Worm (Caenorhabditis elegans) whole organism, L1 larva: ENCODE data around the gene syx-6.

ENCODE experiments used
- C16A3.4 ChIP-seq: fragments of 150-350 bp; optimal IDR thresholded peaks from 2 replicates; lab custom pipeline; 2014; ENCODE audit warnings: missing biosample characterization, missing genetic modification characterization
- F16B12.6 ChIP-seq: fragments of 150-350 bp; optimal IDR thresholded peaks from 2 replicates; lab custom pipeline; 2014; ENCODE audit warnings: missing biosample characterization, missing genetic modification characterization
- Y116A8C.19 ChIP-seq: sonication (generic microtip); optimal IDR thresholded peaks from 2 replicates; lab custom pipeline; 2016; ENCODE audit warnings: missing compliant biosample characterization, missing genetic modification characterization, borderline replicate concordance
- aha-1 ChIP-seq: fragments of 150-350 bp; optimal IDR thresholded peaks from 2 replicates; lab custom pipeline; 2014; ENCODE audit warnings: missing biosample characterization, missing genetic modification characterization
- aly-2 ChIP-seq: fragments of 150-350 bp; optimal IDR thresholded peaks from 2 replicates; lab custom pipeline; 2014; ENCODE audit warnings: missing biosample characterization, missing genetic modification characterization
- blmp-1 ChIP-seq: fragments of 150-350 bp; optimal IDR thresholded peaks from 2 replicates; lab custom pipeline; 2014; ENCODE audit warnings: missing biosample characterization, missing genetic modification characterization
- ceh-8 ChIP-seq: fragments of 200-800 bp; sonication (Bioruptor generic); optimal IDR thresholded peaks from 2 replicates; lab custom pipeline; 2018; ENCODE audit warnings: mild to moderate bottlenecking, missing genetic modification characterization, moderate library complexity, missing compliant biosample characterization
- ceh-82 ChIP-seq, 3 experiments: fragments of 150-350 bp in 1 of 3; sonication (generic microtip) in 2 of 3; optimal IDR thresholded peaks; 2 replicates each; lab custom pipeline; 2014 to 2017; ENCODE audit warnings: missing biosample characterization in 3 of 3, missing genetic modification characterization in 3 of 3
- ceh-88 ChIP-seq: fragments of 200-800 bp; sonication (Bioruptor generic); IDR thresholded peaks from 2 replicates; pipeline ENCODE4 v1.3.6; 2022; ENCODE audit warnings: missing genetic modification characterization, missing compliant biosample characterization
- ces-1 ChIP-seq: fragments of 150-350 bp; optimal IDR thresholded peaks from 2 replicates; lab custom pipeline; 2014; ENCODE audit warnings: missing biosample characterization, missing genetic modification reagents, missing genetic modification characterization
- efl-1 ChIP-seq, 4 experiments: fragments of 150-350 bp; optimal IDR thresholded peaks in 3 of 4; peaks in 1 of 4; 1 replicate in 1 of 4; 2 replicates in 3 of 4; lab custom pipeline; 2014; ENCODE audit warnings: missing biosample characterization in 2 of 4, missing genetic modification characterization in 2 of 4, missing genetic modification reagents in 2 of 4
- efl-3 ChIP-seq: fragments of 200-800 bp; sonication (Bioruptor generic); optimal IDR thresholded peaks from 2 replicates; lab custom pipeline; 2018; ENCODE audit warnings: mild to moderate bottlenecking, missing genetic modification characterization, missing compliant biosample characterization
- egl-13 ChIP-seq: sonication (generic microtip); optimal IDR thresholded peaks from 2 replicates; lab custom pipeline; 2016; ENCODE audit warnings: missing genotype, missing genetic modification reagents, missing genetic modification characterization, missing compliant biosample characterization
- egl-27 ChIP-seq, 2 experiments: fragments of 150-350 bp in 1 of 2; sonication (generic microtip); optimal IDR thresholded peaks; 3 replicates each; lab custom pipeline; 2017 to 2018; ENCODE audit warnings: missing biosample characterization in 2 of 2, missing genetic modification characterization in 2 of 2, missing genetic modification reagents in 2 of 2
- fkh-10 ChIP-seq: sonication (generic microtip); optimal IDR thresholded peaks from 2 replicates; lab custom pipeline; 2017; ENCODE audit warnings: missing biosample characterization, missing genetic modification reagents, missing genetic modification characterization
- fkh-8 ChIP-seq: sonication (generic microtip); optimal IDR thresholded peaks from 2 replicates; lab custom pipeline; 2016; ENCODE audit warnings: mild to moderate bottlenecking, missing genetic modification characterization, missing compliant biosample characterization
- hlh-17 ChIP-seq: fragments of 200-800 bp; sonication (Bioruptor generic); optimal IDR thresholded peaks from 2 replicates; lab custom pipeline; 2018; ENCODE audit warnings: missing genetic modification characterization, mild to moderate bottlenecking, missing compliant biosample characterization, moderate library complexity, borderline replicate concordance
- irx-1 ChIP-seq: sonication (generic microtip); optimal IDR thresholded peaks from 2 replicates; lab custom pipeline; 2016; ENCODE audit warnings: missing genetic modification characterization, missing compliant biosample characterization
- isw-1 ChIP-seq: fragments of 200-800 bp; sonication (Bioruptor generic); IDR thresholded peaks from 2 replicates; pipeline ENCODE4 v1.3.6; 2022; ENCODE audit warnings: missing genetic modification characterization, missing compliant biosample characterization
- jun-1 ChIP-seq: fragments of 150-350 bp; optimal IDR thresholded peaks from 2 replicates; lab custom pipeline; 2014; ENCODE audit warnings: missing biosample characterization, missing genetic modification reagents, missing genetic modification characterization
- lin-14 ChIP-seq: fragments of 200-800 bp; sonication (Bioruptor generic); optimal IDR thresholded peaks from 2 replicates; lab custom pipeline; 2018; ENCODE audit warnings: mild to moderate bottlenecking, missing genetic modification characterization, moderate library complexity, missing compliant biosample characterization
- lin-39 ChIP-seq: fragments of 150-350 bp; optimal IDR thresholded peaks from 2 replicates; lab custom pipeline; 2014; ENCODE audit warnings: missing biosample characterization, missing genetic modification reagents, missing genetic modification characterization
- mef-2 ChIP-seq: fragments of 150-350 bp; optimal IDR thresholded peaks from 2 replicates; lab custom pipeline; 2014; ENCODE audit warnings: missing biosample characterization, missing genetic modification characterization
- nhr-19 ChIP-seq: fragments of 200-800 bp; sonication (Bioruptor generic); conservative IDR thresholded peaks from 2 replicates; pipeline ENCODE4 v1.3.6; 2022; ENCODE audit warnings: missing genetic modification characterization, missing compliant biosample characterization
- nhr-20 ChIP-seq: sonication (generic microtip); optimal IDR thresholded peaks from 2 replicates; lab custom pipeline; 2016; ENCODE audit warnings: mild to moderate bottlenecking, missing genetic modification characterization, missing compliant biosample characterization
- nhr-237 ChIP-seq: fragments of 150-350 bp; optimal IDR thresholded peaks from 2 replicates; lab custom pipeline; 2014; ENCODE audit warnings: missing biosample characterization, missing genetic modification characterization
- nhr-28 ChIP-seq: fragments of 150-350 bp; optimal IDR thresholded peaks from 2 replicates; lab custom pipeline; 2014; ENCODE audit warnings: missing biosample characterization, missing genetic modification characterization
- nhr-47 ChIP-seq: sonication (generic microtip); optimal IDR thresholded peaks from 2 replicates; lab custom pipeline; 2016; ENCODE audit warnings: mild to moderate bottlenecking, missing genetic modification characterization, moderate library complexity, missing compliant biosample characterization
- nhr-71 ChIP-seq: sonication (generic microtip); optimal IDR thresholded peaks from 2 replicates; lab custom pipeline; 2016; ENCODE audit warnings: mild to moderate bottlenecking, missing genetic modification characterization, moderate library complexity, missing compliant biosample characterization
- nhr-76 ChIP-seq: sonication (generic microtip); optimal IDR thresholded peaks from 2 replicates; lab custom pipeline; 2017; ENCODE audit warnings: missing biosample characterization, missing genetic modification characterization
- nhr-84 ChIP-seq: sonication (generic microtip); optimal IDR thresholded peaks from 2 replicates; lab custom pipeline; 2017; ENCODE audit warnings: missing biosample characterization, missing genetic modification characterization
- nhr-85 ChIP-seq: sonication (generic microtip); peaks from one replicate; lab custom pipeline; 2016; ENCODE audit warnings: missing genetic modification characterization, inconsistent platforms, missing compliant biosample characterization
- pax-3 ChIP-seq: fragments of 200-800 bp; sonication (Bioruptor generic); optimal IDR thresholded peaks from 2 replicates; lab custom pipeline; 2018; ENCODE audit warnings: mild to moderate bottlenecking, missing genetic modification characterization, moderate library complexity, missing compliant biosample characterization
- pqm-1 ChIP-seq: sonication (generic microtip); optimal IDR thresholded peaks from 3 replicates; lab custom pipeline; 2017; ENCODE audit warnings: missing biosample characterization, missing genetic modification characterization
- skn-1 ChIP-seq: fragments of 150-350 bp; optimal IDR thresholded peaks from 2 replicates; lab custom pipeline; 2014; ENCODE audit warnings: missing biosample characterization, missing genetic modification characterization
- snpc-4 ChIP-seq: fragments of 150-350 bp; optimal IDR thresholded peaks from 2 replicates; lab custom pipeline; 2014; ENCODE audit warnings: missing biosample characterization, missing genetic modification characterization
- snu-23 ChIP-seq: sonication (generic microtip); optimal IDR thresholded peaks from 2 replicates; lab custom pipeline; 2016; ENCODE audit warnings: missing genetic modification characterization, missing compliant biosample characterization
- sox-4 ChIP-seq: sonication (generic microtip); optimal IDR thresholded peaks from 2 replicates; lab custom pipeline; 2016; ENCODE audit warnings: missing genetic modification characterization, missing compliant biosample characterization
- swsn-7 ChIP-seq: sonication (generic microtip); optimal IDR thresholded peaks from 2 replicates; lab custom pipeline; 2016; ENCODE audit warnings: missing genetic modification characterization, missing compliant biosample characterization
- tbx-2 ChIP-seq: sonication (generic microtip); optimal IDR thresholded peaks from 2 replicates; lab custom pipeline; 2016; ENCODE audit warnings: missing genetic modification characterization, missing compliant biosample characterization
- unc-30 ChIP-seq: sonication (generic microtip); optimal IDR thresholded peaks from 2 replicates; lab custom pipeline; 2017; ENCODE audit warnings: missing biosample characterization, missing genetic modification characterization
- unc-62 ChIP-seq: fragments of 150-350 bp; optimal IDR thresholded peaks from 2 replicates; lab custom pipeline; 2014; ENCODE audit warnings: missing biosample characterization, missing genetic modification reagents, missing genetic modification characterization
- vab-15 ChIP-seq: sonication (generic microtip); optimal IDR thresholded peaks from 2 replicates; lab custom pipeline; 2017; ENCODE audit warnings: missing genotype, mild to moderate bottlenecking, missing genetic modification characterization, missing compliant biosample characterization
- xbp-1 ChIP-seq: sonication (generic microtip); optimal IDR thresholded peaks from 2 replicates; lab custom pipeline; 2016; ENCODE audit warnings: missing genetic modification characterization, missing compliant biosample characterization
- ztf-11 ChIP-seq, 2 experiments: sonication (generic microtip); optimal IDR thresholded peaks; 2 replicates each; lab custom pipeline; 2016 to 2017; ENCODE audit warnings: missing genetic modification characterization in 2 of 2, missing biosample characterization in 1 of 2, missing compliant biosample characterization in 1 of 2

Gene syx-6

ce11 chrX:3117204-3117603 lies 47.1 kb upstream of the syx-6 start (continued):
- TF ChIP-seq unc-62 (GFP tag; lab: Kevin White, UChicago) (no peak), unc-30 (tag; lab: Kevin White, UChicago) (no peak), sox-4 (tag; lab: Kevin White, UChicago) (no peak), aha-1 (tag; lab: Kevin White, UChicago) (no peak), nhr-20 (tag; lab: Kevin White, UChicago) (peak; percentile 40), nhr-28 (no peak)
- TF ChIP-seq, all 84 proteins: peak for 13

- no peak for TF ChIP-seq efl-1 (optimal IDR thresholded peaks at IDR 0.05; lab: Kevin White, UChicago)
- TF ChIP-seq efl-1 (GFP tag; optimal IDR thresholded peaks at IDR 0.05 in 1 of 2; lab: Kevin White, UChicago) = peak in 1 of 2 experiments; percentile 76
- TF ChIP-seq nhr-76 = no peak
- TF ChIP-seq mef-2 (tag; lab: Kevin White, UChicago) = no peak
- no peak for TF ChIP-seq nhr-85 (tag; lab: Kevin White, UChicago)
- TF ChIP-seq, all 84 proteins: peak for 1
Observed at ce11 chrX:3118596-3119287, 45.6 kb upstream of the syx-6 start.

- TF ChIP-seq efl-3 (no peak), lin-39 (tag; lab: Kevin White, UChicago) (no peak), fkh-10 (no peak), xbp-1 (no peak), snpc-4 (no peak), ceh-8 (GFP tag; lab: Kevin White, UChicago) (no peak), jun-1 (tag; lab: Kevin White, UChicago) (no peak), fkh-8 (no peak), nhr-237 (tag; lab: Kevin White, UChicago) (no peak), pax-3 (tag; lab: Kevin White, UChicago) (no peak), pqm-1 (tag; lab: Kevin White, UChicago) (no peak), ztf-11 (tag; optimal IDR thresholded peaks at IDR 0.05; lab: Kevin White, UChicago) (no peak), Y116A8C.19 (tag; lab: Kevin White, UChicago) (no peak), hlh-17 (GFP tag; lab: Kevin White, UChicago) (no peak)
Observed at ce11 chrX:3119606-3120005, 44.7 kb upstream of the syx-6 start.

- no peak for TF ChIP-seq aly-2 (tag; lab: Kevin White, UChicago)
- no peak for TF ChIP-seq nhr-85 (tag; lab: Kevin White, UChicago)
- TF ChIP-seq egl-27 (tag; optimal IDR thresholded peaks at IDR 0.05; lab: Kevin White, UChicago) = no peak
- no peak for TF ChIP-seq vab-15 (tag; lab: Kevin White, UChicago)
- peak; percentile 13 for TF ChIP-seq snu-23 (GFP tag; lab: Kevin White, UChicago)
- peak; percentile 42 for TF ChIP-seq nhr-71 (tag; lab: Kevin White, UChicago)
- TF ChIP-seq ces-1 = peak; percentile 40
- peak in 2 of 3 experiments; percentile 1 to 52 for TF ChIP-seq ceh-82 (tag; optimal IDR thresholded peaks at IDR 0.05; lab: Kevin White, UChicago)
- no peak for TF ChIP-seq jun-1 (tag; lab: Kevin White, UChicago)
- peak; percentile 20 for TF ChIP-seq swsn-7
- no peak for TF ChIP-seq xbp-1
- peak; percentile 30 for TF ChIP-seq fkh-10
- no peak for TF ChIP-seq ceh-88 (GFP tag; lab: Robert Waterston, UW)
- TF ChIP-seq egl-13 (tag; lab: Kevin White, UChicago) = no peak
- TF ChIP-seq lin-14 = peak; percentile 88
- no peak for TF ChIP-seq sox-4 (tag; lab: Kevin White, UChicago)
- TF ChIP-seq F16B12.6 (tag; lab: Kevin White, UChicago) = no peak
- no peak for TF ChIP-seq efl-3
- 0 out of 2 replicates have a peak, but pooled peaks have one; percentile 5 for TF ChIP-seq isw-1 (GFP tag; lab: Robert Waterston, UW)
- TF ChIP-seq C16A3.4 (tag; lab: Kevin White, UChicago) = no peak
- no peak for TF ChIP-seq irx-1 (tag; lab: Kevin White, UChicago)
- TF ChIP-seq blmp-1 (tag; lab: Kevin White, UChicago) = no peak
- TF ChIP-seq tbx-2 (tag; lab: Kevin White, UChicago) = peak; percentile 43
- no peak for TF ChIP-seq nhr-19 (GFP tag; lab: Robert Waterston, UW)
- TF ChIP-seq skn-1 = no peak
- TF ChIP-seq nhr-84 = no peak
- TF ChIP-seq nhr-47 = no peak
Observed at ce11 chrX:3126233-3126632, 38.1 kb upstream of the syx-6 start.
